Fruit fly (Drosophila melanogaster) whole organism, pupa: ENCODE measurements around the gene TwdlT.

Experiments used
- CG17806 ChIP-seq: fragments of 200-800 bp; sonication (Bioruptor generic); optimal IDR thresholded peaks from 2 replicates; lab custom pipeline; 2018; ENCODE audit warnings: missing biosample characterization, mild to moderate bottlenecking, missing genetic modification characterization, moderate library complexity
- CG34367 ChIP-seq: fragments of 200-800 bp; sonication (Bioruptor generic); optimal IDR thresholded peaks from 2 replicates; lab custom pipeline; 2018; ENCODE audit warnings: missing biosample characterization, mild to moderate bottlenecking, missing genetic modification characterization
- CG4496 ChIP-seq: fragments of 200-800 bp; sonication (Bioruptor generic); IDR thresholded peaks from 3 replicates; pipeline ENCODE4 v1.3.6; 2022; ENCODE audit warnings: missing biosample characterization, missing genetic modification characterization
- D1 ChIP-seq: fragments of 200-800 bp; sonication (Bioruptor generic); optimal IDR thresholded peaks from 2 replicates; lab custom pipeline; 2018; ENCODE audit warnings: missing biosample characterization, mild to moderate bottlenecking, missing genetic modification characterization, moderate library complexity
- EcR ChIP-seq: fragments of 200-800 bp; sonication (Bioruptor generic); optimal IDR thresholded peaks from 3 replicates; lab custom pipeline; 2019; ENCODE audit warnings: missing biosample characterization, missing genetic modification characterization, mild to moderate bottlenecking, moderate library complexity, missing genetic modification reagents
- Ets98B ChIP-seq: fragments of 200-800 bp; sonication (Bioruptor generic); IDR thresholded peaks from 2 replicates; pipeline ENCODE4 v1.3.6; 2022; ENCODE audit warnings: missing biosample characterization, missing genetic modification characterization
- Pif1A ChIP-seq: fragments of 200-800 bp; sonication (Bioruptor generic); optimal IDR thresholded peaks from 3 replicates; lab custom pipeline; 2016; ENCODE audit warnings: missing biosample characterization, missing genetic modification characterization
- Pif1B ChIP-seq: fragments of 200-800 bp; sonication (Bioruptor generic); optimal IDR thresholded peaks from 3 replicates; lab custom pipeline; 2016; ENCODE audit warnings: missing biosample characterization, missing genetic modification characterization

- TF ChIP-seq Pif1B (GFP tag; lab: Kevin White, UChicago) (no peak), D1 (tag; lab: Kevin White, UChicago) (no peak), EcR (GFP tag; lab: Kevin White, UChicago) (no peak), Pif1A (no peak), CG17806 (tag; lab: Kevin White, UChicago) (no peak), CG34367 (no peak), Ets98B (no peak), CG4496 (GFP tag; lab: Robert Waterston, UW) (no peak)
These were observed 9.0 kb upstream of the TwdlT start for dm6 chr3R:27040044-27040443.
